Fruit fly (Drosophila melanogaster) whole organism, embryonic: Measurements from ENCODE around the gene CG44303.

Source experiments
- Asciz ChIP-seq: fragments of 200-800 bp; sonication (Bioruptor generic); optimal IDR thresholded peaks from 2 replicates; lab custom pipeline; 2017; ENCODE audit warnings: missing biosample characterization, mild to moderate bottlenecking, missing genetic modification characterization, missing genetic modification reagents
- BEAF-32 ChIP-seq: fragments of 200-800 bp; sonication (Bioruptor generic); optimal IDR thresholded peaks from 3 replicates; lab custom pipeline; 2017; ENCODE audit warnings: missing biosample characterization, missing genetic modification characterization, mild to moderate bottlenecking, moderate library complexity, missing genetic modification reagents
- CG1024 ChIP-seq: fragments of 200-800 bp; sonication (Bioruptor generic); IDR thresholded peaks from 2 replicates; pipeline ENCODE4 v1.3.6; 2022; ENCODE audit warnings: missing biosample characterization, missing genetic modification characterization
- CG10267 ChIP-seq: fragments of 200-800 bp; sonication (Bioruptor generic); optimal IDR thresholded peaks from 2 replicates; lab custom pipeline; 2018; ENCODE audit warnings: missing biosample characterization, mild to moderate bottlenecking, missing genetic modification characterization, moderate library complexity
- CG11247 ChIP-seq: fragments of 200-800 bp; sonication (Bioruptor generic); IDR thresholded peaks from 2 replicates; pipeline ENCODE4 v1.3.6; 2022; ENCODE audit warnings: missing biosample characterization, missing genetic modification characterization
- CG14860 ChIP-seq: fragments of 200-800 bp; sonication (Bioruptor generic); IDR thresholded peaks from 3 replicates; pipeline ENCODE4 v1.3.6; 2022; ENCODE audit warnings: missing biosample characterization, missing genetic modification characterization; ENCODE audit not compliant: partially characterized antibody
- CG15479 ChIP-seq: fragments of 200-800 bp; sonication (Bioruptor generic); optimal IDR thresholded peaks from 3 replicates; lab custom pipeline; 2019; ENCODE audit warnings: missing biosample characterization, mild to moderate bottlenecking, missing genetic modification characterization, moderate library complexity
- CG1603 ChIP-seq: fragments of 200-800 bp; sonication (Bioruptor generic); optimal IDR thresholded peaks from 2 replicates; lab custom pipeline; 2019; ENCODE audit warnings: missing biosample characterization, mild to moderate bottlenecking, missing genetic modification characterization, moderate library complexity
- CG17186 ChIP-seq: fragments of 200-800 bp; sonication (Bioruptor generic); optimal IDR thresholded peaks from 3 replicates; lab custom pipeline; 2017; ENCODE audit warnings: missing biosample characterization, missing genetic modification reagents, missing genetic modification characterization
- CG1792 ChIP-seq: fragments of 200-800 bp; sonication (Bioruptor generic); optimal IDR thresholded peaks from 2 replicates; lab custom pipeline; 2016; ENCODE audit warnings: missing biosample characterization, missing genetic modification characterization
- CG2116 ChIP-seq: fragments of 200-800 bp; sonication (Bioruptor generic); optimal IDR thresholded peaks from 3 replicates; lab custom pipeline; 2018; ENCODE audit warnings: missing biosample characterization, mild to moderate bottlenecking, missing genetic modification characterization
- CG4282 ChIP-seq: fragments of 200-800 bp; sonication (Bioruptor generic); optimal IDR thresholded peaks from 2 replicates; lab custom pipeline; 2016; ENCODE audit warnings: missing biosample characterization, missing genetic modification characterization
- CG7372 ChIP-seq: fragments of 200-800 bp; sonication (Bioruptor generic); IDR thresholded peaks from 2 replicates; pipeline ENCODE4 v1.3.6; 2022; ENCODE audit warnings: missing biosample characterization, missing genetic modification characterization
- CG7839 ChIP-seq: fragments of 200-800 bp; sonication (Bioruptor generic); optimal IDR thresholded peaks from 3 replicates; lab custom pipeline; 2018; ENCODE audit warnings: missing biosample characterization, mild to moderate bottlenecking, missing genetic modification characterization, moderate library complexity
- CG8388 ChIP-seq: fragments of 200-800 bp; sonication (Bioruptor generic); optimal IDR thresholded peaks from 2 replicates; lab custom pipeline; 2019; ENCODE audit warnings: missing biosample characterization, mild to moderate bottlenecking, missing genetic modification characterization, moderate library complexity
- CG8478 ChIP-seq: fragments of >200 bp; optimal IDR thresholded peaks from 2 replicates; lab custom pipeline; 2018
- Dbx ChIP-seq: fragments of 200-800 bp; sonication (Bioruptor generic); IDR thresholded peaks from 3 replicates; pipeline ENCODE4 v1.3.6; 2022; ENCODE audit warnings: missing biosample characterization, missing genetic modification characterization
- Deaf1 ChIP-seq: fragments of 200-800 bp; optimal IDR thresholded peaks from 3 replicates; lab custom pipeline; 2019; ENCODE audit warnings: missing biosample characterization, mild to moderate bottlenecking, missing genetic modification characterization, moderate library complexity
- Dip3 ChIP-seq: fragments of 200-800 bp; sonication (Bioruptor generic); optimal IDR thresholded peaks from 3 replicates; lab custom pipeline; 2016; ENCODE audit warnings: missing biosample characterization, missing genetic modification characterization
- Dp ChIP-seq: fragments of 200-800 bp; sonication (Bioruptor generic); optimal IDR thresholded peaks from 2 replicates; lab custom pipeline; 2018; ENCODE audit warnings: missing biosample characterization, mild to moderate bottlenecking, missing genetic modification characterization, moderate library complexity
- ERR ChIP-seq: fragments of 200-800 bp; sonication (Bioruptor generic); optimal IDR thresholded peaks from 2 replicates; lab custom pipeline; 2016; ENCODE audit warnings: missing biosample characterization, missing genetic modification characterization
- Elba2 ChIP-seq: fragments of 200-800 bp; sonication (Bioruptor generic); optimal IDR thresholded peaks from 3 replicates; lab custom pipeline; 2016; ENCODE audit warnings: missing biosample characterization, missing genetic modification characterization
- Ets97D ChIP-seq: fragments of 200-800 bp; sonication (Bioruptor generic); optimal IDR thresholded peaks from 3 replicates; lab custom pipeline; 2016; ENCODE audit warnings: missing biosample characterization, missing genetic modification characterization
- Lpt ChIP-seq: fragments of >200 bp; optimal IDR thresholded peaks from 2 replicates; lab custom pipeline; 2018; ENCODE audit warnings: missing biosample characterization, missing genetic modification characterization
- MBD-R2 ChIP-seq: fragments of 200-800 bp; sonication (Bioruptor generic); IDR thresholded peaks from 2 replicates; pipeline ENCODE4 v1.3.6; 2022; ENCODE audit warnings: missing biosample characterization, missing genetic modification characterization
- Nf-YC ChIP-seq: fragments of 200-800 bp; optimal IDR thresholded peaks from 3 replicates; lab custom pipeline; 2019; ENCODE audit warnings: missing biosample characterization, mild to moderate bottlenecking, missing genetic modification characterization, moderate library complexity
- Oaz ChIP-seq: fragments of 200-800 bp; sonication (Bioruptor generic); IDR thresholded peaks from 2 replicates; pipeline ENCODE4 v1.3.6; 2022; ENCODE audit warnings: missing biosample characterization, missing genetic modification characterization
- Optix ChIP-seq: fragments of 200-800 bp; sonication (Bioruptor generic); IDR thresholded peaks from 3 replicates; pipeline ENCODE4 v1.3.6; 2022; ENCODE audit warnings: missing biosample characterization, missing genetic modification characterization
- Spps ChIP-seq: fragments of 200-800 bp; sonication (Bioruptor generic); optimal IDR thresholded peaks from 2 replicates; lab custom pipeline; 2018; ENCODE audit warnings: missing biosample characterization, mild to moderate bottlenecking, missing genetic modification characterization
- bigmax ChIP-seq: fragments of 200-800 bp; sonication (Bioruptor generic); optimal IDR thresholded peaks from 2 replicates; lab custom pipeline; 2018; ENCODE audit warnings: missing biosample characterization, mild to moderate bottlenecking, missing genetic modification characterization
- bsh ChIP-seq, 2 experiments: fragments of 200-800 bp; sonication (Bioruptor generic); optimal IDR thresholded peaks; 2 replicates each; lab custom pipeline; 2017 to 2018; ENCODE audit warnings: mild to moderate bottlenecking in 2 of 2, missing biosample characterization in 2 of 2, missing genetic modification characterization in 2 of 2, moderate library complexity in 1 of 2
- crp ChIP-seq, 2 experiments: fragments of 200-800 bp; sonication (Bioruptor generic); optimal IDR thresholded peaks; 2 replicates in 1 of 2; 3 replicates in 1 of 2; lab custom pipeline; 2017; ENCODE audit warnings: missing biosample characterization in 2 of 2, missing genetic modification characterization in 2 of 2, mild to moderate bottlenecking in 1 of 2, moderate library complexity in 1 of 2
- dati ChIP-seq: fragments of 200-800 bp; sonication (Bioruptor generic); IDR thresholded peaks from 2 replicates; pipeline ENCODE4 v1.3.6; 2022; ENCODE audit warnings: missing biosample characterization, missing genetic modification characterization
- dpn ChIP-seq, 2 experiments: fragments of 200-800 bp; sonication (Bioruptor generic); optimal IDR thresholded peaks; 3 replicates each; lab custom pipeline; 2016; ENCODE audit warnings: missing biosample characterization in 2 of 2, missing genetic modification characterization in 2 of 2
- eyg ChIP-seq: fragments of 200-800 bp; sonication (Bioruptor generic); optimal IDR thresholded peaks from 3 replicates; lab custom pipeline; 2016; ENCODE audit warnings: missing biosample characterization, missing genetic modification characterization
- gce ChIP-seq: fragments of 200-800 bp; sonication (Bioruptor generic); IDR thresholded peaks from 3 replicates; pipeline ENCODE4 v1.3.6; 2022; ENCODE audit warnings: missing biosample characterization, missing genetic modification characterization
- gem ChIP-seq: fragments of 200-800 bp; sonication (Bioruptor generic); optimal IDR thresholded peaks from 2 replicates; lab custom pipeline; 2019; ENCODE audit warnings: missing biosample characterization, mild to moderate bottlenecking, missing genetic modification characterization, moderate library complexity
- gfzf ChIP-seq: fragments of 200-800 bp; sonication (Bioruptor generic); optimal IDR thresholded peaks from 2 replicates; lab custom pipeline; 2016; ENCODE audit warnings: missing biosample characterization, mild to moderate bottlenecking, missing genetic modification characterization, moderate library complexity
- lilli ChIP-seq: fragments of 200-800 bp; sonication (Bioruptor generic); optimal IDR thresholded peaks from 3 replicates; lab custom pipeline; 2016; ENCODE audit warnings: missing biosample characterization, missing genetic modification characterization
- nmo ChIP-seq: fragments of 200-800 bp; sonication (Bioruptor generic); optimal IDR thresholded peaks from 2 replicates; lab custom pipeline; 2018; ENCODE audit warnings: missing biosample characterization, mild to moderate bottlenecking, missing genetic modification characterization, moderate library complexity
- pnt ChIP-seq: fragments of 200-800 bp; sonication (Bioruptor generic); optimal IDR thresholded peaks from 3 replicates; lab custom pipeline; 2016; ENCODE audit warnings: missing biosample characterization, missing genetic modification characterization
- pzg ChIP-seq: fragments of 200-800 bp; sonication (Bioruptor generic); optimal IDR thresholded peaks from 3 replicates; lab custom pipeline; 2018; ENCODE audit warnings: missing biosample characterization, mild to moderate bottlenecking, missing genetic modification characterization, moderate library complexity
- ro ChIP-seq: fragments of 200-800 bp; sonication (Bioruptor generic); IDR thresholded peaks from 2 replicates; pipeline ENCODE4 v1.3.6; 2022; ENCODE audit warnings: missing biosample characterization, missing genetic modification characterization
- row ChIP-seq: fragments of 200-800 bp; sonication (Bioruptor generic); IDR thresholded peaks from 3 replicates; pipeline ENCODE4 v1.3.6; 2022; ENCODE audit warnings: missing biosample characterization, missing genetic modification characterization
- sisA ChIP-seq: fragments of 200-800 bp; sonication (Bioruptor generic); IDR thresholded peaks from 2 replicates; pipeline ENCODE4 v1.3.6; 2022; ENCODE audit warnings: missing biosample characterization, missing genetic modification characterization
- slp2 ChIP-seq: fragments of 200-800 bp; sonication (Bioruptor generic); optimal IDR thresholded peaks from 2 replicates; lab custom pipeline; 2016; ENCODE audit warnings: missing biosample characterization, missing genetic modification characterization
- sna ChIP-seq: fragments of 200-800 bp; sonication (Bioruptor generic); IDR thresholded peaks from 2 replicates; pipeline ENCODE4 v1.3.6; 2022; ENCODE audit warnings: missing biosample characterization, missing genetic modification characterization; ENCODE audit not compliant: partially characterized antibody
- so ChIP-seq: fragments of 200-800 bp; sonication (Bioruptor generic); IDR thresholded peaks from 3 replicates; pipeline ENCODE4 v1.3.6; 2022; ENCODE audit warnings: missing biosample characterization, missing genetic modification characterization
- stwl ChIP-seq: fragments of 200-800 bp; sonication (Bioruptor generic); optimal IDR thresholded peaks from 3 replicates; lab custom pipeline; 2018; ENCODE audit warnings: missing biosample characterization, mild to moderate bottlenecking, missing genetic modification characterization, moderate library complexity
- tap ChIP-seq: fragments of 200-800 bp; optimal IDR thresholded peaks from 3 replicates; lab custom pipeline; 2019; ENCODE audit warnings: missing biosample characterization, mild to moderate bottlenecking, missing genetic modification characterization, moderate library complexity
- trem ChIP-seq: fragments of 200-800 bp; optimal IDR thresholded peaks from 3 replicates; lab custom pipeline; 2019; ENCODE audit warnings: missing biosample characterization, mild to moderate bottlenecking, missing genetic modification characterization, moderate library complexity
- tx ChIP-seq: fragments of 200-800 bp; sonication (Bioruptor generic); optimal IDR thresholded peaks from 2 replicates; lab custom pipeline; 2016; ENCODE audit warnings: missing biosample characterization, missing genetic modification characterization

The CG44303 gene

DNA sequence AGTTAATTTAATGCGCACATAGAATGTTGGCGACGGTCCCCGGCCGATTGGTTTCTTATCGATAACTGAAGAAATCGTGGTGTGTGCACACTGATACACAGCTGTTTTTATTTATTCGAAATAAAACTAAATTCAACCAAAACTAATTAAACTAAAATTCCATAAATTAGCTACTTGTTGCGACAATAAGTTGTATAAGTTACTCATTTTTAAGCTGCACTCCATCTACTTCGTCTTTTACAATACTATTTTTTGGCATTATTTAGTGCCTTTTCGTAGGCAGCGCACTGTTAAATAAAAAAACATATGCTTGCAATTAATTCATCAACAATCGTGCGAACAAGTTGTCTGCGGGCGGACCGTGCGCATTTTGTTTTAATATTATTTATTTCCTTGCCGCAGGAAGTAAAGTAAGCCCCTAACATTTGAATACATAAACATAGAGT, 25.8 kb downstream of the CG44303 start, which contains the start of the genes CG3224 and Ctr1A:
TSS of gene CG3224 (minus strand) at position 71 of the 446 bp plus-strand sequence.
TSS of gene Ctr1A (plus strand) at position 256 of the 446 bp plus-strand sequence.
- TF ChIP-seq gce (GFP tag; lab: Robert Waterston, UW) (no peak), Dbx (GFP tag; lab: Robert Waterston, UW) (no peak), CG1024 (GFP tag; lab: Robert Waterston, UW) (no peak), row (GFP tag; lab: Robert Waterston, UW) (no peak), Deaf1 (tag; lab: Kevin White, UChicago) (no peak), tx (GFP tag; lab: Kevin White, UChicago) (no peak), eyg (GFP tag; lab: Kevin White, UChicago) (no peak), gem (peak; percentile 5), CG8388 (GFP tag; lab: Kevin White, UChicago) (no peak), Oaz (GFP tag; lab: Robert Waterston, UW) (no peak), slp2 (GFP tag; lab: Kevin White, UChicago) (no peak), BEAF-32 (peak; percentile 57), Dip3 (no peak), crp (GFP tag; optimal IDR thresholded peaks at IDR 0.05; lab: Kevin White, UChicago) (peak; percentile 51 to 89), sisA (GFP tag; lab: Robert Waterston, UW) (no peak), bsh (GFP tag; optimal IDR thresholded peaks at IDR 0.05; lab: Kevin White, UChicago) (no peak), CG15479 (no peak), Optix (GFP tag; lab: Robert Waterston, UW) (no peak), nmo (GFP tag; lab: Kevin White, UChicago) (peak; percentile 24), so (GFP tag; lab: Robert Waterston, UW) (no peak), CG4282 (GFP tag; lab: Kevin White, UChicago) (no peak), lilli (GFP tag; lab: Kevin White, UChicago) (peak; percentile 15), CG8478 (no peak), CG17186 (GFP tag; lab: Kevin White, UChicago) (no peak), gfzf (GFP tag; lab: Kevin White, UChicago) (peak; percentile 80), pzg (GFP tag; lab: Kevin White, UChicago) (peak; percentile 59), Nf-YC (tag; lab: Kevin White, UChicago) (peak; percentile 3), dpn (GFP tag; optimal IDR thresholded peaks at IDR 0.05; lab: Kevin White, UChicago) (no peak), ro (GFP tag; lab: Robert Waterston, UW) (no peak), tap (tag; lab: Kevin White, UChicago) (no peak), sna (GFP tag; lab: Robert Waterston, UW) (peak; percentile 29; the same call in 1 of the 2 replicates), Asciz (GFP tag; lab: Kevin White, UChicago) (no peak), CG10267 (peak; percentile 69), CG2116 (GFP tag; lab: Kevin White, UChicago) (peak; percentile 55), CG1603 (peak; percentile 31), Ets97D (GFP tag; lab: Kevin White, UChicago) (peak; percentile 51), dati (GFP tag; lab: Robert Waterston, UW) (no peak), trem (tag; lab: Kevin White, UChicago) (peak; percentile 76), Spps (tag; lab: Kevin White, UChicago) (no peak), Elba2 (GFP tag; lab: Kevin White, UChicago) (no peak), CG7372 (GFP tag; lab: Robert Waterston, UW) (no peak), MBD-R2 (GFP tag; lab: Robert Waterston, UW) (peak; percentile 33; the same call in 1 of the 2 replicates), ERR (GFP tag; lab: Kevin White, UChicago) (no peak), bigmax (GFP tag; lab: Kevin White, UChicago) (no peak), CG1792 (GFP tag; lab: Kevin White, UChicago) (no peak), Lpt (GFP tag; lab: Kevin White, UChicago) (no peak), stwl (tag; lab: Kevin White, UChicago) (peak; percentile 51), CG7839 (no peak), pnt (GFP tag; lab: Kevin White, UChicago) (no peak), CG14860 (GFP tag; lab: Robert Waterston, UW) (no peak), CG11247 (GFP tag; lab: Robert Waterston, UW) (no peak), Dp (peak; percentile 26)
